Worm (Caenorhabditis elegans) whole organism, early embryonic: ENCODE data around the gene B0507.7.

Experiments used
- aly-1 ChIP-seq: sonication (generic microtip); optimal IDR thresholded peaks from 2 replicates; lab custom pipeline; 2016; ENCODE audit warnings: missing genetic modification characterization, missing compliant biosample characterization
- ama-1 ChIP-seq: fragments of 150-350 bp; optimal IDR thresholded peaks from 2 replicates; lab custom pipeline; 2014
- ceh-36 ChIP-seq: sonication (generic microtip); optimal IDR thresholded peaks from 2 replicates; lab custom pipeline; 2016; ENCODE audit warnings: missing genetic modification characterization, inconsistent platforms, missing compliant biosample characterization
- hnd-1 ChIP-seq: sonication (generic microtip); optimal IDR thresholded peaks from 2 replicates; lab custom pipeline; 2016; ENCODE audit warnings: missing genetic modification characterization, missing compliant biosample characterization
- sea-1 ChIP-seq: fragments of 200-800 bp; sonication (Bioruptor generic); conservative IDR thresholded peaks from 2 replicates; pipeline ENCODE4 v1.3.6; 2022; ENCODE audit warnings: missing genetic modification characterization, missing compliant biosample characterization
- tbx-37 ChIP-seq: fragments of 200-800 bp; sonication (Bioruptor generic); conservative IDR thresholded peaks from 2 replicates; pipeline ENCODE4 v1.3.6; 2022; ENCODE audit warnings: missing genetic modification reagents, missing genetic modification characterization, missing compliant biosample characterization

ce11 chrV:8768481-8768959 lies 10.0 kb upstream of the B0507.7 start, which contains the start of gene B0507.3:
- TF ChIP-seq tbx-37 (no peak), ama-1 (lab: Kevin White, UChicago) (no peak), ceh-36 (tag; lab: Kevin White, UChicago) (no peak), aly-1 (tag; lab: Kevin White, UChicago) (no peak), sea-1 (GFP tag; lab: Robert Waterston, UW) (no peak), hnd-1 (tag; lab: Kevin White, UChicago) (no peak)
